Fruit fly (Drosophila melanogaster): ENCODE data around the gene CG2150.

Gene CG2150

DNA sequence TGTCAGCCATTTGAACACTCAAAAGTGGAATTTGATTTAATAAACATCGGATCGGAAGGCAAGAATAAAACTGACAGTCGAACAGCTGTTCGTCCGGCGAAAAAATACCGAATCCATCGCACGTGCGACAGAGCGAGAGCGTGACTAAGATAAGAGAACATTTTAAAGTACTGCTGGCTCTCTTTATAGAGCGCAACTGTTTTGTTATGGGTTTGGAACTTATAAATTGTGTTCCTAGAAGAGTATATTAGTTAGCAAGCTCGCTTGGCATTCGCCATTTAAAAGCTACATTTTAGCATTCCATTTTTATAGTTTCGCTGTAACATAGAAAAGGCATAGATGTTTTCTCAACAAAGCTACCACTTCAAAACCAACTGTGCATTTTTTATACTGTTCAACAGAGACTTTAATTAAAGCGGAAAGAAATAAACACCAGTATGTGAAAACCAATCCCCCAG is 45.5 kb upstream of the CG2150 start, which contains the start of gene Rift (continued):
- peak; percentile 31 for TF ChIP-seq CG9609 (GFP tag; optimal IDR thresholded peaks at IDR 0.05)
- TF ChIP-seq chm (GFP tag; IDR thresholded peaks at IDR 0.05) = 0 out of 2 replicates have a peak, but pooled peaks have one; percentile 52
- TF ChIP-seq Med (GFP tag) = peak; percentile 70
- TF ChIP-seq CG10431 (GFP tag; optimal IDR thresholded peaks at IDR 0.05) = peak; percentile 20
- TF ChIP-seq Hsf (GFP tag; optimal IDR thresholded peaks at IDR 0.05) = peak; percentile 42
- TF ChIP-seq ham (GFP tag; IDR thresholded peaks at IDR 0.05) = no peak
- no peak for TF ChIP-seq Deaf1 (tag; optimal IDR thresholded peaks at IDR 0.05)
- no peak for TF ChIP-seq p53 (GFP tag; optimal IDR thresholded peaks at IDR 0.05)
- TF ChIP-seq odd (GFP tag; optimal IDR thresholded peaks at IDR 0.05) = no peak
- TF ChIP-seq Drgx (GFP tag; IDR thresholded peaks at IDR 0.05) = peak; percentile 69
- TF ChIP-seq unpg (GFP tag; optimal IDR thresholded peaks at IDR 0.05) = peak; percentile 32
- TF ChIP-seq CG34224 (GFP tag; IDR thresholded peaks at IDR 0.05; ENCODE audit: partially characterized antibody) = 0 out of 3 replicates have a peak, but pooled peaks have one; percentile 38
- TF ChIP-seq BEAF-32 (GFP tag; optimal IDR thresholded peaks at IDR 0.05) = no peak
- TF ChIP-seq hbn (GFP tag; IDR thresholded peaks at IDR 0.05; ENCODE audit: partially characterized antibody) = peak; percentile 18; the same call in 1 of the 2 replicates
- TF ChIP-seq CG9215 (GFP tag; IDR thresholded peaks at IDR 0.05) = 0 out of 2 replicates have a peak, but pooled peaks have one; percentile 18
- peak; percentile 32 for TF ChIP-seq CG15514 (GFP tag; optimal IDR thresholded peaks at IDR 0.05)
- no peak for TF ChIP-seq Sox100B (GFP tag; optimal IDR thresholded peaks at IDR 0.05)
- peak; percentile 64 for TF ChIP-seq slbo (GFP tag; IDR thresholded peaks at IDR 0.05)
- peak; percentile 59; the same call in 3 of the 4 replicates for TF ChIP-seq Dll (GFP tag; IDR thresholded peaks at IDR 0.05; ENCODE audit: partially characterized antibody)
- TF ChIP-seq Aef1 (GFP tag; IDR thresholded peaks at IDR 0.05) = peak; percentile 43; the same call in 2 of the 3 replicates
- TF ChIP-seq fd64A (GFP tag; optimal IDR thresholded peaks at IDR 0.05) = peak; percentile 14
- peak; percentile 47 for TF ChIP-seq CG12659 (GFP tag; optimal IDR thresholded peaks at IDR 0.05)
- TF ChIP-seq stc (GFP tag; IDR thresholded peaks at IDR 0.05) = 0 out of 2 replicates have a peak, but pooled peaks have one; percentile 40
- TF ChIP-seq CG7839 (tag; optimal IDR thresholded peaks at IDR 0.05) = peak; percentile 23
- no peak for TF ChIP-seq h (optimal IDR thresholded peaks at IDR 0.05)
- no peak for TF ChIP-seq Dp (GFP tag; optimal IDR thresholded peaks at IDR 0.05)
- peak; percentile 6 for TF ChIP-seq ind (GFP tag; optimal IDR thresholded peaks at IDR 0.05)
- peak; percentile 58 for TF ChIP-seq CG17385 (GFP tag; optimal IDR thresholded peaks at IDR 0.05)
- no peak for TF ChIP-seq CG7928 (GFP tag; optimal IDR thresholded peaks at IDR 0.05)
- TF ChIP-seq CG3163 (GFP tag; optimal IDR thresholded peaks at IDR 0.05) = peak; percentile 96
- peak; percentile 30 for TF ChIP-seq bab2 (GFP tag; optimal IDR thresholded peaks at IDR 0.05)
- no peak for TF ChIP-seq CG8290 (GFP tag; optimal IDR thresholded peaks at IDR 0.05)
- peak in 1 of 2 experiments; percentile 56 for TF ChIP-seq CG8290 (tag; optimal IDR thresholded peaks at IDR 0.05)
- peak; percentile 15 for TF ChIP-seq Ssrp (tag; optimal IDR thresholded peaks at IDR 0.05)
- peak; percentile 54 for TF ChIP-seq CG2120 (GFP tag; optimal IDR thresholded peaks at IDR 0.05)
- peak; percentile 48 for TF ChIP-seq CG8924 (tag; optimal IDR thresholded peaks at IDR 0.05)
- 0 out of 3 replicates have a peak, but pooled peaks have one; percentile 31 for TF ChIP-seq CG11093 (GFP tag; IDR thresholded peaks at IDR 0.05)
- peak; percentile 40 for TF ChIP-seq MESR4 (GFP tag; optimal IDR thresholded peaks at IDR 0.05)
- peak; percentile 30; the same call in 1 of the 4 replicates for TF ChIP-seq Gug (GFP tag; IDR thresholded peaks at IDR 0.05)
- peak; percentile 49 for TF ChIP-seq HHEX (GFP tag; optimal IDR thresholded peaks at IDR 0.05)
- no peak for TF ChIP-seq Taf1 (GFP tag; IDR thresholded peaks at IDR 0.05)
- peak; percentile 30 for TF ChIP-seq CG33213 (GFP tag; optimal IDR thresholded peaks at IDR 0.05)
- TF ChIP-seq ci (GFP tag; IDR thresholded peaks at IDR 0.05) = peak; percentile 83; the same call in 2 of the 3 replicates
- TF ChIP-seq Trl (optimal IDR thresholded peaks at IDR 0.05) = peak; percentile 72 to 85
- TF ChIP-seq Trl (GFP tag; optimal IDR thresholded peaks at IDR 0.05) = no peak
- TF ChIP-seq Fer3 (tag; optimal IDR thresholded peaks at IDR 0.05) = peak; percentile 51
- peak; percentile 83 for TF ChIP-seq row (GFP tag; IDR thresholded peaks at IDR 0.05)
- TF ChIP-seq CG14014 (GFP tag; IDR thresholded peaks at IDR 0.05) = peak; percentile 56; the same call in 1 of the 2 replicates
- 0 out of 3 replicates have a peak, but pooled peaks have one; percentile 27 for TF ChIP-seq CG2199 (GFP tag; IDR thresholded peaks at IDR 0.05)
- peak; percentile 11 for TF ChIP-seq Oli (tag; optimal IDR thresholded peaks at IDR 0.05)
- peak; percentile 17; the same call in 1 of the 2 replicates for TF ChIP-seq HLH3B (GFP tag; IDR thresholded peaks at IDR 0.05)

Measured in whole organism, embryonic.